Worm (Caenorhabditis elegans) whole organism, L4 larva: ENCODE measurements around the gene M02F4.1.

ENCODE experiments used
- ama-1 ChIP-seq: fragments of 150-350 bp; optimal IDR thresholded peaks from 2 replicates; lab custom pipeline; 2014; ENCODE audit warnings: inconsistent platforms, mixed read lengths
- ceh-82 ChIP-seq: sonication (generic microtip); optimal IDR thresholded peaks from 2 replicates; lab custom pipeline; 2017; ENCODE audit warnings: missing biosample characterization, missing genetic modification characterization
- lin-13 ChIP-seq: fragments of 150-350 bp; optimal IDR thresholded peaks from 2 replicates; lab custom pipeline; 2014; ENCODE audit warnings: missing biosample characterization, missing genetic modification reagents, missing genetic modification characterization
- mdl-1 ChIP-seq, 2 experiments: fragments of 150-350 bp in 1 of 2; sonication (generic microtip) in 1 of 2; optimal IDR thresholded peaks; 2 replicates each; lab custom pipeline; 2014 to 2017; ENCODE audit warnings: missing biosample characterization in 2 of 2, missing genetic modification characterization in 2 of 2
- nhr-11 ChIP-seq: fragments of 150-350 bp; optimal IDR thresholded peaks from 2 replicates; lab custom pipeline; 2014; ENCODE audit warnings: missing biosample characterization, missing genetic modification characterization
- nhr-77 ChIP-seq: fragments of 150-350 bp; optimal IDR thresholded peaks from 2 replicates; lab custom pipeline; 2014; ENCODE audit warnings: missing biosample characterization, missing genetic modification characterization
- set-16 ChIP-seq: fragments of 200-800 bp; sonication (Bioruptor generic); IDR thresholded peaks from 2 replicates; pipeline ENCODE4 v1.3.6; 2022; ENCODE audit warnings: missing genetic modification reagents, missing genetic modification characterization, missing compliant biosample characterization
- skn-1 ChIP-seq: fragments of 150-350 bp; optimal IDR thresholded peaks from 2 replicates; lab custom pipeline; 2014; ENCODE audit warnings: missing biosample characterization, missing genetic modification characterization
- tra-1 ChIP-seq: fragments of 200-800 bp; sonication (Bioruptor generic); IDR thresholded peaks from 2 replicates; pipeline ENCODE4 v1.3.6; 2022; ENCODE audit warnings: missing genetic modification reagents, missing genetic modification characterization, missing compliant biosample characterization

ce11 chrX:3029030-3029429 lies at the start of gene M02F4.1:
- TF ChIP-seq ceh-82 (tag; lab: Kevin White, UChicago), result no peak
- no peak for TF ChIP-seq mdl-1 (tag; optimal IDR thresholded peaks at IDR 0.05; lab: Kevin White, UChicago)
- no peak for TF ChIP-seq nhr-77 (tag; lab: Kevin White, UChicago)
- TF ChIP-seq ama-1 (lab: Kevin White, UChicago), result no peak
- TF ChIP-seq lin-13 (GFP tag; lab: Kevin White, UChicago), result no peak
- TF ChIP-seq skn-1 (tag; lab: Kevin White, UChicago), result no peak
- no peak for TF ChIP-seq tra-1 (GFP tag; lab: Robert Waterston, UW)
- TF ChIP-seq set-16 (GFP tag; lab: Robert Waterston, UW), result no peak
- no peak for TF ChIP-seq nhr-11 (tag; lab: Kevin White, UChicago)
